Worm (Caenorhabditis elegans) whole organism, L2 larva: Measurements from ENCODE around the gene gcy-5.

Source experiments
- C34F6.9 ChIP-seq: fragments of 150-350 bp; optimal IDR thresholded peaks from 2 replicates; lab custom pipeline; 2014; ENCODE audit warnings: missing biosample characterization, missing genetic modification characterization
- F13H6.1 ChIP-seq: sonication (generic microtip); optimal IDR thresholded peaks from 2 replicates; lab custom pipeline; 2016; ENCODE audit warnings: missing genetic modification characterization, missing compliant biosample characterization
- ZK546.5 ChIP-seq: sonication (generic microtip); optimal IDR thresholded peaks from 2 replicates; lab custom pipeline; 2017; ENCODE audit warnings: missing biosample characterization, missing genetic modification characterization
- alr-1 ChIP-seq: fragments of 150-350 bp; optimal IDR thresholded peaks from 2 replicates; lab custom pipeline; 2014; ENCODE audit warnings: missing biosample characterization, missing genetic modification characterization
- ama-1 ChIP-seq: fragments of 150-350 bp; optimal IDR thresholded peaks from 2 replicates; lab custom pipeline; 2018; ENCODE audit warnings: inconsistent platforms
- blmp-1 ChIP-seq: sonication (generic microtip); optimal IDR thresholded peaks from 2 replicates; lab custom pipeline; 2017; ENCODE audit warnings: missing genetic modification characterization, mild to moderate bottlenecking, missing compliant biosample characterization, antibody characterized with exemption, moderate library complexity; ENCODE audit not compliant: insufficient read depth
- ceh-16 ChIP-seq: fragments of 150-350 bp; optimal IDR thresholded peaks from 2 replicates; lab custom pipeline; 2014; ENCODE audit warnings: missing biosample characterization, missing genetic modification characterization
- crh-2 ChIP-seq: sonication (generic microtip); optimal IDR thresholded peaks from 2 replicates; lab custom pipeline; 2017; ENCODE audit warnings: missing biosample characterization, missing genetic modification characterization
- dmd-4 ChIP-seq: sonication (generic microtip); optimal IDR thresholded peaks from 2 replicates; lab custom pipeline; 2017; ENCODE audit warnings: missing biosample characterization, missing genetic modification characterization
- egl-27 ChIP-seq: sonication (generic microtip); optimal IDR thresholded peaks from 3 replicates; lab custom pipeline; 2017; ENCODE audit warnings: missing biosample characterization, missing genetic modification reagents, missing genetic modification characterization
- elt-1 ChIP-seq: fragments of 150-350 bp; optimal IDR thresholded peaks from 2 replicates; lab custom pipeline; 2014; ENCODE audit warnings: missing biosample characterization, missing genetic modification characterization
- elt-3 ChIP-seq: sonication (generic microtip); optimal IDR thresholded peaks from 2 replicates; lab custom pipeline; 2017; ENCODE audit warnings: missing biosample characterization, missing genetic modification characterization
- fos-1 ChIP-seq: fragments of 150-350 bp; optimal IDR thresholded peaks from 2 replicates; lab custom pipeline; 2014; ENCODE audit warnings: missing biosample characterization, missing genetic modification characterization
- gmeb-1 ChIP-seq: fragments of 150-350 bp; optimal IDR thresholded peaks from 2 replicates; lab custom pipeline; 2014; ENCODE audit warnings: missing biosample characterization, missing genetic modification characterization
- lin-13 ChIP-seq: fragments of 150-350 bp; optimal IDR thresholded peaks from 2 replicates; lab custom pipeline; 2014; ENCODE audit warnings: missing biosample characterization, missing genetic modification reagents, missing genetic modification characterization
- lin-39 ChIP-seq: fragments of 150-350 bp; optimal IDR thresholded peaks from 2 replicates; lab custom pipeline; 2014; ENCODE audit warnings: missing biosample characterization, missing genetic modification reagents, missing genetic modification characterization
- lsy-2 ChIP-seq, 2 experiments: fragments of 150-350 bp in 1 of 2; sonication (generic microtip) in 1 of 2; optimal IDR thresholded peaks; 2 replicates each; lab custom pipeline; 2014 to 2017; ENCODE audit warnings: missing biosample characterization in 2 of 2, missing genetic modification characterization in 2 of 2
- mab-5 ChIP-seq: fragments of 150-350 bp; optimal IDR thresholded peaks from 2 replicates; lab custom pipeline; 2014; ENCODE audit warnings: missing biosample characterization, missing genetic modification characterization
- nhr-11 ChIP-seq: fragments of 150-350 bp; optimal IDR thresholded peaks from 2 replicates; lab custom pipeline; 2014; ENCODE audit warnings: missing biosample characterization, missing genetic modification characterization
- nhr-12 ChIP-seq: fragments of 150-350 bp; optimal IDR thresholded peaks from 2 replicates; lab custom pipeline; 2014; ENCODE audit warnings: missing biosample characterization, missing genetic modification characterization
- nhr-129 ChIP-seq: fragments of 150-350 bp; optimal IDR thresholded peaks from 2 replicates; lab custom pipeline; 2014; ENCODE audit warnings: missing biosample characterization, missing genetic modification characterization
- nhr-21 ChIP-seq: fragments of 150-350 bp; optimal IDR thresholded peaks from 2 replicates; lab custom pipeline; 2014; ENCODE audit warnings: missing biosample characterization, missing genetic modification characterization
- nhr-25 ChIP-seq: fragments of 150-350 bp; sonication (generic microtip); optimal IDR thresholded peaks from 3 replicates; lab custom pipeline; 2014; ENCODE audit warnings: missing biosample characterization, missing genetic modification characterization
- nhr-77 ChIP-seq: fragments of 150-350 bp; optimal IDR thresholded peaks from 2 replicates; lab custom pipeline; 2014; ENCODE audit warnings: missing biosample characterization, missing genetic modification characterization
- sem-4 ChIP-seq: fragments of 150-350 bp; optimal IDR thresholded peaks from 2 replicates; lab custom pipeline; 2014; ENCODE audit warnings: missing biosample characterization, missing genetic modification reagents, missing genetic modification characterization
- skn-1 ChIP-seq: sonication (generic microtip); optimal IDR thresholded peaks from 2 replicates; lab custom pipeline; 2017; ENCODE audit warnings: missing biosample characterization, missing genetic modification characterization
- sma-3 ChIP-seq: sonication (generic microtip); optimal IDR thresholded peaks from 2 replicates; lab custom pipeline; 2016; ENCODE audit warnings: missing genetic modification reagents, missing genetic modification characterization, missing compliant biosample characterization
- sma-9 ChIP-seq, 2 experiments: fragments of 150-350 bp in 1 of 2; sonication (generic microtip) in 1 of 2; optimal IDR thresholded peaks; 2 replicates each; lab custom pipeline; 2014 to 2016; ENCODE audit warnings: missing genetic modification characterization in 2 of 2, mild to moderate bottlenecking in 1 of 2, missing biosample characterization in 1 of 2, missing compliant biosample characterization in 1 of 2, missing genetic modification reagents in 1 of 2, moderate library complexity in 1 of 2
- unc-39 ChIP-seq: fragments of 150-350 bp; optimal IDR thresholded peaks from 2 replicates; lab custom pipeline; 2014; ENCODE audit warnings: missing biosample characterization, missing genetic modification characterization
- unc-55 ChIP-seq: fragments of 150-350 bp; sonication (generic microtip); optimal IDR thresholded peaks from 3 replicates; lab custom pipeline; 2014; ENCODE audit warnings: missing biosample characterization, missing genetic modification reagents, missing genetic modification characterization
- unc-62 ChIP-seq: fragments of 150-350 bp; optimal IDR thresholded peaks from 2 replicates; lab custom pipeline; 2014; ENCODE audit warnings: missing biosample characterization, missing genetic modification reagents, missing genetic modification characterization
- ztf-4 ChIP-seq: fragments of 150-350 bp; optimal IDR thresholded peaks from 2 replicates; lab custom pipeline; 2014; ENCODE audit warnings: missing biosample characterization, missing genetic modification characterization

Gene gcy-5

ce11 chrII:10300954-10301353 lies 15.1 kb downstream of the gcy-5 start, which contains the start of gene mdt-22 (continued):
- TF ChIP-seq unc-55: peak; percentile 91
- no peak for TF ChIP-seq nhr-77 (tag; lab: Kevin White, UChicago)
- TF ChIP-seq nhr-12 (tag; lab: Kevin White, UChicago): no peak
- no peak for TF ChIP-seq blmp-1 (tag; lab: Kevin White, UChicago)
- TF ChIP-seq nhr-25 (tag; lab: Kevin White, UChicago): peak; percentile 27
- TF ChIP-seq unc-39 (tag; lab: Kevin White, UChicago): no peak

DNA sequence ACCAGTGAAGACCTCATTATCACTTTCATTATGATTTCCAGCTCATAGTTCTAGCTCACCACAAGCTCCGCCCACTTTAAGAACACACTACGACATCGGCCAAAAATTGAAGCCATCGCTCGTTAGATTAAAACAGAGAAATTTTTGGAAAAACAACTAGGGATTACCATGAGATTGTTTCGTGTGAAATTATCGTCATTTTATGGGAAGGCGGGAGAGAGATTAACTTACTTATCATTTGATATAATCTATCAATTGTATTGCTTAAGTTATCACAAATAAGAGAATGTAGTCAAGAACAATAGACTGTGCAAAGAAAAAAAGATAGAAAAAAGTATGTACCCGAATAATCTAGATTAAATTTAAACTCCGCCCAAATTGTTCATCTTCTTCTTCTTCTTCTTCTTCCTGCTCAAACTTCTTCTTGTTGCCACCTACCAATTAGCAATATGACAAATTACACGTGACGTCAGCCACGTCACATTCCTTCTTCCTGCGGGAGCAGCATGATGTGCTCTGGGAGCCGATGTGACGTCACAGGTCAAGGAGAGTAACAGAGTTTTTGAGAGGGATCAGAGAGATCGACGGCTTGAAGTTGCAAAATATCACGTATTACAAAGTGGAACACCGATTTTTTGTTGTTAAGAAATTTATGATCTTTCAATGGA lies 15.8 kb downstream of the gcy-5 start, which contains the start of gene nep-26:
TSS of gene nep-26 (minus strand) at position 51 of the 668 bp plus-strand sequence.
- TF ChIP-seq ztf-4 (tag; lab: Kevin White, UChicago) (peak; percentile 83), alr-1 (tag; lab: Kevin White, UChicago) (no peak), ceh-16 (tag; lab: Kevin White, UChicago) (no peak), ama-1 (lab: Kevin White, UChicago) (no peak), lin-13 (GFP tag; lab: Kevin White, UChicago) (peak; percentile 24), F13H6.1 (tag; lab: Kevin White, UChicago) (peak; percentile 70), nhr-25 (tag; lab: Kevin White, UChicago) (no peak), sem-4 (peak; percentile 14), lsy-2 (tag; optimal IDR thresholded peaks at IDR 0.05; lab: Kevin White, UChicago) (peak in 1 of 2 experiments; percentile 66), elt-1 (tag; lab: Kevin White, UChicago) (no peak), fos-1 (no peak), lin-39 (tag; lab: Kevin White, UChicago) (no peak), unc-62 (no peak), ZK546.5 (no peak), C34F6.9 (tag; lab: Kevin White, UChicago) (peak; percentile 68), sma-9 (GFP tag; optimal IDR thresholded peaks at IDR 0.05; lab: Kevin White, UChicago) (peak; percentile 70), sma-9 (tag; optimal IDR thresholded peaks at IDR 0.05; lab: Kevin White, UChicago) (no peak), dmd-4 (tag; lab: Kevin White, UChicago) (no peak), unc-39 (tag; lab: Kevin White, UChicago) (no peak), nhr-11 (tag; lab: Kevin White, UChicago) (no peak), crh-2 (tag; lab: Kevin White, UChicago) (peak; percentile 93), skn-1 (tag; lab: Kevin White, UChicago) (no peak), blmp-1 (tag; lab: Kevin White, UChicago) (no peak), nhr-77 (tag; lab: Kevin White, UChicago) (no peak), mab-5 (tag; lab: Kevin White, UChicago) (peak; percentile 62), nhr-129 (tag; lab: Kevin White, UChicago) (peak; percentile 70)
- TF ChIP-seq, all 48 proteins: peak for 10

- TF ChIP-seq nhr-21 (tag; lab: Kevin White, UChicago) (peak; percentile 67), sma-3 (GFP tag; lab: Kevin White, UChicago) (peak; percentile 83), unc-55 (no peak), sma-9 (GFP tag; optimal IDR thresholded peaks at IDR 0.05; lab: Kevin White, UChicago) (peak; percentile 88), sma-9 (tag; optimal IDR thresholded peaks at IDR 0.05; lab: Kevin White, UChicago) (no peak), egl-27 (peak; percentile 20), blmp-1 (tag; lab: Kevin White, UChicago) (peak; percentile 73), elt-3 (no peak), fos-1 (peak; percentile 27), gmeb-1 (no peak), ztf-4 (tag; lab: Kevin White, UChicago) (no peak)
These were observed 21.8 kb downstream of the gcy-5 start for ce11 chrII:10294262-10294661.

DNA sequence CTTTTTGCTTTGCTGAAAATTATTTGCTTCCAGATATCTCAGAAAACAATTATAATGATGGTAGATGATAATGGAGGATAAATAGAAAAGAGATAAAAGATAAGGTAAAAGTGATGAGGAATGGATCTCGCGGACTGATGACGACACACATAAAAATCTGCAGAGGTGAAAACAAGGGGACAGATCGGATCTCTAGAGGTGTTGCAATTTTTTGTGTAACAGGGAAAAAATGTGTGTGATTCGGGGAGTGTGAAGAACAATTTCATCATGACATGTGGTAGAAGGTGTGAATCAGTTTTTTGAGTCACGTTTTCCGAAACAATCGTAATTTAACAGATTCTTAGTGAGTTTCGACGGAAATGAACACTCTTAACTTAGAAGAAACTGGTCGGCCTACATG lies 27.1 kb downstream of the gcy-5 start:
- TF ChIP-seq elt-3 (no peak), fos-1 (peak; percentile 22), nhr-21 (tag; lab: Kevin White, UChicago) (peak; percentile 16), F13H6.1 (tag; lab: Kevin White, UChicago) (peak; percentile 16), lsy-2 (tag; optimal IDR thresholded peaks at IDR 0.05; lab: Kevin White, UChicago) (peak in 1 of 2 experiments; percentile 32), nhr-129 (tag; lab: Kevin White, UChicago) (peak; percentile 79)

DNA sequence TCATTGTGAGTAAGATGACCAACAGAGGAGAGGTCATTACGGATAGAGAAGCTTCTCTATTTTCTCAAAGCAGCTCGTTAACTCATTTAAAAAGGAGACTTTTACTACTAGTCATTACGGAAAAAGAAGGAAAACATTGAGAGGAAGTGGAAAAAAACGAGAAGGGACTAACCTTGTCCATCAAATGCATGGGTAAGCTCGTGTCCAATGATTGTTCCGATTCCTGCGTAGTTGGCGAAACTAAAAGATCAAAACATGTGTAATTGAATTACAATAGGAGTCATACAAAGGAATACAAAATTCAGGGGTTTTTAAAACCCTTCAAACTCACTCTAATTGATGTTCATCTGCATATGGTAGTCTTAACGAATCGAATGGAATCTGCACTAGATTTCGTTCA lies 31.0 kb downstream of the gcy-5 start:
- TF ChIP-seq nhr-11 (tag; lab: Kevin White, UChicago) (no peak), lsy-2 (tag; optimal IDR thresholded peaks at IDR 0.05; lab: Kevin White, UChicago) (peak in 1 of 2 experiments; percentile 3)
